Worm (Caenorhabditis elegans) whole organism, L2 larva: ENCODE results near the gene C45H4.14.

ENCODE experiments used
- egl-27 ChIP-seq: sonication (generic microtip); optimal IDR thresholded peaks from 3 replicates; lab custom pipeline; 2017; ENCODE audit warnings: missing biosample characterization, missing genetic modification reagents, missing genetic modification characterization
- elt-3 ChIP-seq: sonication (generic microtip); optimal IDR thresholded peaks from 2 replicates; lab custom pipeline; 2017; ENCODE audit warnings: missing biosample characterization, missing genetic modification characterization
- lin-13 ChIP-seq: fragments of 150-350 bp; optimal IDR thresholded peaks from 2 replicates; lab custom pipeline; 2014; ENCODE audit warnings: missing biosample characterization, missing genetic modification reagents, missing genetic modification characterization
- mab-5 ChIP-seq: fragments of 150-350 bp; optimal IDR thresholded peaks from 2 replicates; lab custom pipeline; 2014; ENCODE audit warnings: missing biosample characterization, missing genetic modification characterization
- nhr-12 ChIP-seq: fragments of 150-350 bp; optimal IDR thresholded peaks from 2 replicates; lab custom pipeline; 2014; ENCODE audit warnings: missing biosample characterization, missing genetic modification characterization
- nhr-237 ChIP-seq: fragments of 150-350 bp; optimal IDR thresholded peaks from 2 replicates; lab custom pipeline; 2014; ENCODE audit warnings: missing biosample characterization, missing genetic modification characterization
- nhr-77 ChIP-seq: fragments of 150-350 bp; optimal IDR thresholded peaks from 2 replicates; lab custom pipeline; 2014; ENCODE audit warnings: missing biosample characterization, missing genetic modification characterization
- snpc-4 ChIP-seq: fragments of 150-350 bp; optimal IDR thresholded peaks from 2 replicates; lab custom pipeline; 2014; ENCODE audit warnings: missing biosample characterization, missing genetic modification characterization

- TF ChIP-seq nhr-237 (tag; lab: Kevin White, UChicago) (no peak), lin-13 (no peak), egl-27 (no peak), snpc-4 (tag; lab: Kevin White, UChicago) (no peak), nhr-77 (no peak), mab-5 (tag; lab: Kevin White, UChicago) (no peak), nhr-12 (tag; lab: Kevin White, UChicago) (no peak), elt-3 (tag; lab: Kevin White, UChicago) (no peak)
Measured at ce11 chrV:2166679-2167078, 7.4 kb upstream of the C45H4.14 start, which contains the start of gene srbc-19.
